Fruit fly (Drosophila melanogaster) whole organism, embryonic: ENCODE data around the gene ssp.

Experiments
- Atf3 ChIP-seq: fragments of 200-800 bp; sonication (Bioruptor generic); optimal IDR thresholded peaks from 3 replicates; lab custom pipeline; 2016; ENCODE audit warnings: missing biosample characterization, missing genetic modification characterization
- Atf6 ChIP-seq: fragments of 200-800 bp; sonication (Bioruptor generic); IDR thresholded peaks from 2 replicates; pipeline ENCODE4 v1.3.6; 2022; ENCODE audit warnings: missing biosample characterization, missing genetic modification characterization
- Awh ChIP-seq: fragments of 200-800 bp; sonication (Bioruptor generic); IDR thresholded peaks from 2 replicates; pipeline ENCODE4, ENCODE4 v1.3.6; 2022; ENCODE audit warnings: missing biosample characterization, missing genetic modification characterization
- CG1024 ChIP-seq: fragments of 200-800 bp; sonication (Bioruptor generic); IDR thresholded peaks from 2 replicates; pipeline ENCODE4 v1.3.6; 2022; ENCODE audit warnings: missing biosample characterization, missing genetic modification characterization
- CG11695 ChIP-seq: fragments of 200-800 bp; sonication (Bioruptor generic); IDR thresholded peaks from 3 replicates; pipeline ENCODE4 v1.3.6; 2022; ENCODE audit warnings: missing biosample characterization, missing genetic modification characterization
- CG1233 ChIP-seq: fragments of 200-800 bp; sonication (Bioruptor generic); optimal IDR thresholded peaks from 4 replicates; lab custom pipeline; 2018; ENCODE audit warnings: missing biosample characterization, mild to moderate bottlenecking, missing genetic modification characterization
- CG13123 ChIP-seq: fragments of 200-800 bp; sonication (Bioruptor generic); optimal IDR thresholded peaks from 2 replicates; lab custom pipeline; 2016; ENCODE audit warnings: missing biosample characterization, missing genetic modification characterization
- CG13296 ChIP-seq: fragments of 200-800 bp; sonication (Bioruptor generic); optimal IDR thresholded peaks from 3 replicates; lab custom pipeline; 2018; ENCODE audit warnings: missing biosample characterization, mild to moderate bottlenecking, missing genetic modification characterization
- CG13894 ChIP-seq: fragments of 200-800 bp; sonication (Bioruptor generic); optimal IDR thresholded peaks from 3 replicates; lab custom pipeline; 2018; ENCODE audit warnings: missing biosample characterization, mild to moderate bottlenecking, missing genetic modification characterization, moderate library complexity
- CG14050 ChIP-seq: fragments of 200-800 bp; sonication (Bioruptor generic); IDR thresholded peaks from 3 replicates; pipeline ENCODE4 v1.3.6; 2022; ENCODE audit warnings: missing biosample characterization, missing genetic modification characterization
- CG15479 ChIP-seq: fragments of 200-800 bp; sonication (Bioruptor generic); optimal IDR thresholded peaks from 3 replicates; lab custom pipeline; 2019; ENCODE audit warnings: missing biosample characterization, mild to moderate bottlenecking, missing genetic modification characterization, moderate library complexity
- CG16815 ChIP-seq: fragments of 200-800 bp; sonication (Bioruptor generic); optimal IDR thresholded peaks from 3 replicates; lab custom pipeline; 2017; ENCODE audit warnings: missing biosample characterization, mild to moderate bottlenecking, missing genetic modification characterization
- CG2199 ChIP-seq: fragments of 200-800 bp; sonication (Bioruptor generic); IDR thresholded peaks from 3 replicates; pipeline ENCODE4 v1.3.6; 2022; ENCODE audit warnings: missing biosample characterization, missing genetic modification characterization
- CG2712 ChIP-seq: fragments of 200-800 bp; optimal IDR thresholded peaks from 3 replicates; lab custom pipeline; 2019; ENCODE audit warnings: missing biosample characterization, mild to moderate bottlenecking, missing genetic modification characterization, moderate library complexity
- CG6683 ChIP-seq: fragments of 200-800 bp; sonication (Bioruptor generic); optimal IDR thresholded peaks from 2 replicates; lab custom pipeline; 2017; ENCODE audit warnings: missing biosample characterization, mild to moderate bottlenecking, missing genetic modification characterization, missing genetic modification reagents
- CG6689 ChIP-seq: fragments of 200-800 bp; sonication (Bioruptor generic); IDR thresholded peaks from 2 replicates; pipeline ENCODE4 v1.3.6; 2022; ENCODE audit warnings: missing biosample characterization, missing genetic modification characterization
- CG7372 ChIP-seq: fragments of 200-800 bp; sonication (Bioruptor generic); IDR thresholded peaks from 2 replicates; pipeline ENCODE4 v1.3.6; 2022; ENCODE audit warnings: missing biosample characterization, missing genetic modification characterization
- CG7786 ChIP-seq: fragments of 200-800 bp; sonication (Bioruptor generic); optimal IDR thresholded peaks from 2 replicates; lab custom pipeline; 2016; ENCODE audit warnings: missing biosample characterization, missing genetic modification characterization
- CG8359 ChIP-seq: fragments of 200-800 bp; sonication (Bioruptor generic); optimal IDR thresholded peaks from 2 replicates; lab custom pipeline; 2017; ENCODE audit warnings: missing biosample characterization, mild to moderate bottlenecking, missing genetic modification characterization, borderline replicate concordance
- CkIIα-i1 ChIP-seq: fragments of 200-800 bp; sonication (Bioruptor generic); IDR thresholded peaks from 2 replicates; pipeline ENCODE4 v1.3.6; 2022; ENCODE audit warnings: missing biosample characterization, missing genetic modification characterization
- D ChIP-seq, 2 experiments: fragments of 200-800 bp in 1 of 2; fragments of >200 bp in 1 of 2; sonication (Bioruptor generic) in 1 of 2; optimal IDR thresholded peaks; 2 replicates in 1 of 2; 3 replicates in 1 of 2; lab custom pipeline; 2017; ENCODE audit warnings: mild to moderate bottlenecking in 1 of 2, missing biosample characterization in 1 of 2, missing genetic modification characterization in 1 of 2, missing genetic modification reagents in 1 of 2
- Dref ChIP-seq: fragments of 200-800 bp; sonication (Bioruptor generic); IDR thresholded peaks from 2 replicates; pipeline ENCODE4 v1.3.6; 2022; ENCODE audit warnings: missing biosample characterization, missing genetic modification characterization
- HLH3B ChIP-seq: fragments of 200-800 bp; sonication (Bioruptor generic); IDR thresholded peaks from 2 replicates; pipeline ENCODE4 v1.3.6; 2022; ENCODE audit warnings: missing biosample characterization, missing genetic modification characterization
- HLHmδ ChIP-seq: fragments of 200-800 bp; sonication (Bioruptor generic); optimal IDR thresholded peaks from 2 replicates; lab custom pipeline; 2018; ENCODE audit warnings: missing biosample characterization, mild to moderate bottlenecking, missing genetic modification characterization, moderate library complexity
- Hand ChIP-seq: fragments of 200-800 bp; sonication (Bioruptor generic); optimal IDR thresholded peaks from 2 replicates; lab custom pipeline; 2017; ENCODE audit warnings: mild to moderate bottlenecking, missing biosample characterization, missing genetic modification reagents, missing genetic modification characterization
- Hey ChIP-seq: fragments of 200-800 bp; sonication (Bioruptor generic); optimal IDR thresholded peaks from 3 replicates; lab custom pipeline; 2018; ENCODE audit warnings: missing biosample characterization, mild to moderate bottlenecking, missing genetic modification characterization
- Hmx ChIP-seq: fragments of 200-800 bp; sonication (Bioruptor generic); optimal IDR thresholded peaks from 2 replicates; lab custom pipeline; 2016; ENCODE audit warnings: missing biosample characterization, missing genetic modification characterization
- NC2β ChIP-seq: fragments of 200-800 bp; sonication (Bioruptor generic); optimal IDR thresholded peaks from 2 replicates; lab custom pipeline; 2016; ENCODE audit warnings: missing biosample characterization, missing genetic modification characterization
- Optix ChIP-seq: fragments of 200-800 bp; sonication (Bioruptor generic); IDR thresholded peaks from 3 replicates; pipeline ENCODE4 v1.3.6; 2022; ENCODE audit warnings: missing biosample characterization, missing genetic modification characterization
- Scr ChIP-seq: fragments of 200-800 bp; sonication (Bioruptor generic); IDR thresholded peaks from 2 replicates; pipeline ENCODE4 v1.3.6; 2022; ENCODE audit warnings: missing biosample characterization, missing genetic modification characterization; ENCODE audit not compliant: partially characterized antibody
- ab ChIP-seq: fragments of 200-800 bp; sonication (Bioruptor generic); optimal IDR thresholded peaks from 2 replicates; lab custom pipeline; 2016; ENCODE audit warnings: missing biosample characterization, missing genetic modification characterization
- crc ChIP-seq: fragments of 200-800 bp; sonication (Bioruptor generic); optimal IDR thresholded peaks from 2 replicates; lab custom pipeline; 2016; ENCODE audit warnings: missing biosample characterization, missing genetic modification characterization
- da ChIP-seq: fragments of 200-800 bp; sonication (Bioruptor generic); optimal IDR thresholded peaks from 2 replicates; lab custom pipeline; 2016; ENCODE audit warnings: missing biosample characterization, missing genetic modification characterization
- dati ChIP-seq: fragments of 200-800 bp; sonication (Bioruptor generic); IDR thresholded peaks from 2 replicates; pipeline ENCODE4 v1.3.6; 2022; ENCODE audit warnings: missing biosample characterization, missing genetic modification characterization
- disco-r ChIP-seq: fragments of 200-800 bp; sonication (Bioruptor generic); optimal IDR thresholded peaks from 2 replicates; lab custom pipeline; 2016; ENCODE audit warnings: missing biosample characterization, missing genetic modification characterization
- dmrt11E ChIP-seq: fragments of 200-800 bp; sonication (Bioruptor generic); optimal IDR thresholded peaks from 3 replicates; lab custom pipeline; 2018; ENCODE audit warnings: missing biosample characterization, mild to moderate bottlenecking, missing genetic modification characterization, moderate library complexity
- eyg ChIP-seq: fragments of 200-800 bp; sonication (Bioruptor generic); optimal IDR thresholded peaks from 3 replicates; lab custom pipeline; 2016; ENCODE audit warnings: missing biosample characterization, missing genetic modification characterization
- fd102C ChIP-seq: fragments of 200-800 bp; sonication (Bioruptor generic); optimal IDR thresholded peaks from 2 replicates; lab custom pipeline; 2018; ENCODE audit warnings: missing biosample characterization, mild to moderate bottlenecking, missing genetic modification characterization, moderate library complexity
- ind ChIP-seq: fragments of 200-800 bp; sonication (Bioruptor generic); optimal IDR thresholded peaks from 3 replicates; lab custom pipeline; 2016; ENCODE audit warnings: missing biosample characterization, missing genetic modification characterization
- inv ChIP-seq: fragments of 200-800 bp; sonication (Bioruptor generic); IDR thresholded peaks from 2 replicates; pipeline ENCODE4 v1.3.6; 2022; ENCODE audit warnings: missing biosample characterization, missing genetic modification characterization; ENCODE audit not compliant: partially characterized antibody
- kay ChIP-seq: fragments of 200-800 bp; sonication (Bioruptor generic); optimal IDR thresholded peaks from 2 replicates; lab custom pipeline; 2016; ENCODE audit warnings: missing biosample characterization, missing genetic modification characterization
- ken ChIP-seq: fragments of 200-800 bp; sonication (Bioruptor generic); IDR thresholded peaks from 3 replicates; pipeline ENCODE4 v1.3.6; 2022; ENCODE audit warnings: missing biosample characterization, missing genetic modification characterization
- otp ChIP-seq: fragments of 200-800 bp; sonication (Bioruptor generic); IDR thresholded peaks from 3 replicates; pipeline ENCODE4, ENCODE4 v1.3.6; 2022; ENCODE audit warnings: missing biosample characterization, missing genetic modification characterization
- pros ChIP-seq: fragments of 200-800 bp; sonication (Bioruptor generic); optimal IDR thresholded peaks from 3 replicates; lab custom pipeline; 2019; ENCODE audit warnings: missing biosample characterization, mild to moderate bottlenecking, missing genetic modification characterization, moderate library complexity
- ranshi ChIP-seq: fragments of 200-800 bp; sonication (Bioruptor generic); IDR thresholded peaks from 2 replicates; pipeline ENCODE4 v1.3.6; 2022; ENCODE audit warnings: missing biosample characterization, missing genetic modification characterization
- sim ChIP-seq: fragments of 200-800 bp; sonication (Bioruptor generic); IDR thresholded peaks from 2 replicates; pipeline ENCODE4 v1.3.6; 2022; ENCODE audit warnings: missing biosample characterization, missing genetic modification characterization
- slbo ChIP-seq: fragments of 200-800 bp; sonication (Bioruptor generic); IDR thresholded peaks from 2 replicates; pipeline ENCODE4 v1.3.6; 2022; ENCODE audit warnings: missing biosample characterization, missing genetic modification characterization
- sna ChIP-seq: fragments of 200-800 bp; sonication (Bioruptor generic); IDR thresholded peaks from 2 replicates; pipeline ENCODE4 v1.3.6; 2022; ENCODE audit warnings: missing biosample characterization, missing genetic modification characterization; ENCODE audit not compliant: partially characterized antibody
- wek ChIP-seq: fragments of 200-800 bp; sonication (Bioruptor generic); optimal IDR thresholded peaks from 3 replicates; lab custom pipeline; 2018; ENCODE audit warnings: missing biosample characterization, mild to moderate bottlenecking, missing genetic modification characterization, moderate library complexity
- zen ChIP-seq: fragments of 200-800 bp; sonication (Bioruptor generic); optimal IDR thresholded peaks from 3 replicates; lab custom pipeline; 2018; ENCODE audit warnings: missing biosample characterization, mild to moderate bottlenecking, missing genetic modification characterization, moderate library complexity

Gene ssp

dm6 chr3L:12083092-12083680, 34.9 kb upstream of the ssp start (continued):
- TF ChIP-seq CG2199 (0 out of 3 replicates have a peak, but pooled peaks have one; percentile 17), ranshi (GFP tag; lab: Robert Waterston, UW) (no peak), inv (GFP tag; lab: Robert Waterston, UW) (no peak), disco-r (GFP tag; lab: Kevin White, UChicago) (no peak), CG11695 (GFP tag; lab: Robert Waterston, UW) (no peak), slbo (GFP tag; lab: Robert Waterston, UW) (no peak), D (optimal IDR thresholded peaks at IDR 0.05; lab: Kevin White, UChicago) (peak; percentile 70), D (GFP tag; optimal IDR thresholded peaks at IDR 0.05; lab: Kevin White, UChicago) (no peak), zen (tag; lab: Kevin White, UChicago) (peak; percentile 27), CG15479 (GFP tag; lab: Kevin White, UChicago) (peak; percentile 66), fd102C (GFP tag; lab: Kevin White, UChicago) (no peak), crc (GFP tag; lab: Kevin White, UChicago) (no peak), sna (GFP tag; lab: Robert Waterston, UW) (no peak), CG7372 (GFP tag; lab: Robert Waterston, UW) (no peak), CG13894 (tag; lab: Kevin White, UChicago) (peak; percentile 31), CG13296 (no peak), ab (GFP tag; lab: Kevin White, UChicago) (no peak), Dref (GFP tag; lab: Robert Waterston, UW) (no peak), CG8359 (GFP tag; lab: Kevin White, UChicago) (no peak), dmrt11E (tag; lab: Kevin White, UChicago) (peak; percentile 2)
- TF ChIP-seq, all 482 proteins: peak for 11

- TF ChIP-seq Optix (GFP tag; lab: Robert Waterston, UW) (no peak), wek (GFP tag; lab: Kevin White, UChicago) (peak; percentile 87), CkIIα-i1 (no peak), eyg (GFP tag; lab: Kevin White, UChicago) (no peak), CG14050 (no peak), CG7786 (GFP tag; lab: Kevin White, UChicago) (no peak), Hey (peak; percentile 17), CG1233 (GFP tag; lab: Kevin White, UChicago) (peak; percentile 79), Hmx (GFP tag; lab: Kevin White, UChicago) (no peak), ind (GFP tag; lab: Kevin White, UChicago) (no peak), kay (GFP tag; lab: Kevin White, UChicago) (no peak), CG6689 (GFP tag; lab: Robert Waterston, UW) (peak; percentile 35; the same call in 1 of the 2 replicates), NC2β (GFP tag; lab: Kevin White, UChicago) (peak; percentile 35), Scr (GFP tag; lab: Robert Waterston, UW) (no peak), CG6683 (GFP tag; lab: Kevin White, UChicago) (peak; percentile 16), HLH3B (GFP tag; lab: Robert Waterston, UW) (peak; percentile 31; the same call in 1 of the 2 replicates), Hand (no peak), CG16815 (no peak), HLHmδ (GFP tag; lab: Kevin White, UChicago) (peak; percentile 89), Atf6 (no peak), CG2712 (tag; lab: Kevin White, UChicago) (peak; percentile 70), da (GFP tag; lab: Kevin White, UChicago) (no peak), CG13123 (GFP tag; lab: Kevin White, UChicago) (no peak), pros (GFP tag; lab: Kevin White, UChicago) (no peak), CG1024 (GFP tag; lab: Robert Waterston, UW) (no peak), otp (peak; percentile 68; the same call in 2 of the 3 replicates), sim (no peak), Awh (GFP tag; lab: Robert Waterston, UW) (peak; percentile 59; the same call in 1 of the 2 replicates), Atf3 (no peak), dati (no peak), ken (GFP tag; lab: Robert Waterston, UW) (0 out of 3 replicates have a peak, but pooled peaks have one; percentile 35)
Measured at dm6 chr3L:12083861-12084260, 34.2 kb upstream of the ssp start.
